Fruit fly (Drosophila melanogaster) Kc167 (cell line): ENCODE results near the gene CG6726.

Source experiments
- Myc ChIP-seq: fragments of >200 bp; optimal IDR thresholded peaks from 2 replicates; lab custom pipeline; 2017; ENCODE audit warnings: missing external identifiers
- psq ChIP-seq: fragments of >200 bp; optimal IDR thresholded peaks from 2 replicates; lab custom pipeline; 2017; ENCODE audit warnings: missing external identifiers

DNA sequence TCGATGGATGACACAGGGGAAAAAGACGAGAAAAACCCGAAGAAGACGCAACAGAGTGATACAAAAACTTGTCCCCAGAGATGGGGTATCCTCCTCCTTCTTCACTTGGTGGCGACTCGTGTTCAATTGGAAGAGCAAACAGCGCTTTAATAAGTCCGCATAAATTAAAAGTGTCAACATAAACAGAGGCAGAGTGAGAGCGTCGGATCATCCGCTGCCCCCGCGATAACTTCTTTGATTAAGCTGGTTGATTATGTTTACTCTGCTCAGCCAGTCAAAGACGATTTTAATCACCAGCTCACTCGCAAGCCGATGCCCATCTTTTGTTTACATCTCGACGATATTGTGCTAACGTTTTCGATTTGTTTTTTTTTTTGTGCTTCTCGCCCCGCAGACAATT is 28.3 kb downstream of the CG6726 start:
- TF ChIP-seq psq (lab: Kevin White, UChicago) (no peak), Myc (no peak)
